Fruit fly (Drosophila melanogaster) whole organism, embryonic: ENCODE data around the gene Ets97D.

Source experiments
- Asciz ChIP-seq: fragments of 200-800 bp; sonication (Bioruptor generic); optimal IDR thresholded peaks from 2 replicates; lab custom pipeline; 2017; ENCODE audit warnings: missing biosample characterization, mild to moderate bottlenecking, missing genetic modification characterization, missing genetic modification reagents
- Atf3 ChIP-seq: fragments of 200-800 bp; sonication (Bioruptor generic); optimal IDR thresholded peaks from 3 replicates; lab custom pipeline; 2016; ENCODE audit warnings: missing biosample characterization, missing genetic modification characterization
- Bgb ChIP-seq: fragments of 200-800 bp; sonication (Bioruptor generic); IDR thresholded peaks from 2 replicates; pipeline ENCODE4 v1.3.6; 2022; ENCODE audit warnings: missing biosample characterization, missing genetic modification characterization; ENCODE audit not compliant: partially characterized antibody
- C15 ChIP-seq: fragments of 200-800 bp; sonication (Bioruptor generic); IDR thresholded peaks from 3 replicates; pipeline ENCODE4 v1.3.6; 2022; ENCODE audit warnings: missing biosample characterization, missing genetic modification characterization
- CG10209 ChIP-seq: fragments of 200-800 bp; sonication (Bioruptor generic); optimal IDR thresholded peaks from 3 replicates; lab custom pipeline; 2017; ENCODE audit warnings: missing biosample characterization, mild to moderate bottlenecking, missing genetic modification characterization, missing genetic modification reagents
- CG11093 ChIP-seq: fragments of 200-800 bp; sonication (Bioruptor generic); IDR thresholded peaks from 3 replicates; pipeline ENCODE4 v1.3.6; 2022; ENCODE audit warnings: missing biosample characterization, missing genetic modification characterization
- CG12155 ChIP-seq: fragments of 200-800 bp; sonication (Bioruptor generic); optimal IDR thresholded peaks from 3 replicates; lab custom pipeline; 2016; ENCODE audit warnings: missing biosample characterization, missing genetic modification characterization
- CG1602 ChIP-seq: fragments of 200-800 bp; sonication (Bioruptor generic); optimal IDR thresholded peaks from 3 replicates; lab custom pipeline; 2016; ENCODE audit warnings: missing biosample characterization, missing genetic modification characterization
- CG1603 ChIP-seq: fragments of 200-800 bp; sonication (Bioruptor generic); optimal IDR thresholded peaks from 2 replicates; lab custom pipeline; 2019; ENCODE audit warnings: missing biosample characterization, mild to moderate bottlenecking, missing genetic modification characterization, moderate library complexity
- CG17912 ChIP-seq: fragments of 200-800 bp; sonication (Bioruptor generic); optimal IDR thresholded peaks from 2 replicates; lab custom pipeline; 2018; ENCODE audit warnings: missing biosample characterization, mild to moderate bottlenecking, missing genetic modification characterization
- CG30020 ChIP-seq: fragments of 200-800 bp; optimal IDR thresholded peaks from 2 replicates; lab custom pipeline; 2019; ENCODE audit warnings: missing biosample characterization, mild to moderate bottlenecking, missing genetic modification characterization, moderate library complexity
- CG30403 ChIP-seq: fragments of 200-800 bp; sonication (Bioruptor generic); optimal IDR thresholded peaks from 3 replicates; lab custom pipeline; 2016; ENCODE audit warnings: missing biosample characterization, missing genetic modification characterization
- CG31224 ChIP-seq: fragments of 200-800 bp; sonication (Bioruptor generic); IDR thresholded peaks from 2 replicates; pipeline ENCODE4 v1.3.6; 2022; ENCODE audit warnings: missing biosample characterization, missing genetic modification characterization
- CG34422 ChIP-seq: fragments of 200-800 bp; sonication (Bioruptor generic); IDR thresholded peaks from 3 replicates; pipeline ENCODE4 v1.3.6; 2022; ENCODE audit warnings: missing biosample characterization, missing genetic modification characterization
- CG4282 ChIP-seq: fragments of 200-800 bp; sonication (Bioruptor generic); optimal IDR thresholded peaks from 2 replicates; lab custom pipeline; 2016; ENCODE audit warnings: missing biosample characterization, missing genetic modification characterization
- CG4404 ChIP-seq: fragments of 200-800 bp; sonication (Bioruptor generic); IDR thresholded peaks from 2 replicates; pipeline ENCODE4 v1.3.6; 2022; ENCODE audit warnings: missing biosample characterization, missing genetic modification characterization
- CG4854 ChIP-seq: fragments of 200-800 bp; sonication (Bioruptor generic); optimal IDR thresholded peaks from 2 replicates; lab custom pipeline; 2016; ENCODE audit warnings: missing biosample characterization, missing genetic modification characterization, inconsistent platforms
- CG6254 ChIP-seq: fragments of 200-800 bp; sonication (Bioruptor generic); optimal IDR thresholded peaks from 3 replicates; lab custom pipeline; 2017; ENCODE audit warnings: mild to moderate bottlenecking, missing biosample characterization, missing genetic modification reagents, missing genetic modification characterization
- CG6654 ChIP-seq: fragments of 200-800 bp; sonication (Bioruptor generic); optimal IDR thresholded peaks from 2 replicates; lab custom pipeline; 2017; ENCODE audit warnings: missing biosample characterization, mild to moderate bottlenecking, missing genetic modification characterization
- CG6689 ChIP-seq: fragments of 200-800 bp; sonication (Bioruptor generic); IDR thresholded peaks from 2 replicates; pipeline ENCODE4 v1.3.6; 2022; ENCODE audit warnings: missing biosample characterization, missing genetic modification characterization
- CG7556 ChIP-seq: fragments of 200-800 bp; sonication (Bioruptor generic); optimal IDR thresholded peaks from 2 replicates; lab custom pipeline; 2017; ENCODE audit warnings: missing biosample characterization, mild to moderate bottlenecking, missing genetic modification characterization
- CHES-1-like ChIP-seq: fragments of 200-800 bp; sonication (Bioruptor generic); optimal IDR thresholded peaks from 2 replicates; lab custom pipeline; 2016; ENCODE audit warnings: missing biosample characterization, missing genetic modification characterization
- Chrac-16 ChIP-seq: fragments of 200-800 bp; sonication (Bioruptor generic); optimal IDR thresholded peaks from 3 replicates; lab custom pipeline; 2016; ENCODE audit warnings: missing biosample characterization, missing genetic modification characterization
- Dip2 ChIP-seq: fragments of 200-800 bp; sonication (Bioruptor generic); IDR thresholded peaks from 2 replicates; pipeline ENCODE4 v1.3.6; 2022; ENCODE audit warnings: missing biosample characterization, missing genetic modification characterization
- Fer2 ChIP-seq: fragments of 200-800 bp; sonication (Bioruptor generic); optimal IDR thresholded peaks from 2 replicates; lab custom pipeline; 2018; ENCODE audit warnings: missing biosample characterization, mild to moderate bottlenecking, missing genetic modification characterization, moderate library complexity
- HmgD ChIP-seq: fragments of 200-800 bp; sonication (Bioruptor generic); optimal IDR thresholded peaks from 3 replicates; lab custom pipeline; 2016; ENCODE audit warnings: missing biosample characterization, missing genetic modification characterization
- Mad ChIP-seq: fragments of 200-800 bp; sonication (Bioruptor generic); optimal IDR thresholded peaks from 2 replicates; lab custom pipeline; 2016; ENCODE audit warnings: missing biosample characterization, missing genetic modification characterization
- Meics ChIP-seq: fragments of 200-800 bp; sonication (Bioruptor generic); optimal IDR thresholded peaks from 2 replicates; lab custom pipeline; 2017; ENCODE audit warnings: missing biosample characterization, mild to moderate bottlenecking, missing genetic modification characterization
- NFAT ChIP-seq: fragments of 200-800 bp; sonication (Bioruptor generic); IDR thresholded peaks from 2 replicates; pipeline ENCODE4 v1.3.6; 2022; ENCODE audit warnings: missing biosample characterization, missing genetic modification characterization
- PHDP ChIP-seq: fragments of 200-800 bp; sonication (Bioruptor generic); optimal IDR thresholded peaks from 3 replicates; lab custom pipeline; 2018; ENCODE audit warnings: missing biosample characterization, mild to moderate bottlenecking, missing genetic modification characterization, moderate library complexity
- ab ChIP-seq: fragments of 200-800 bp; sonication (Bioruptor generic); optimal IDR thresholded peaks from 2 replicates; lab custom pipeline; 2016; ENCODE audit warnings: missing biosample characterization, missing genetic modification characterization
- ap ChIP-seq: fragments of 200-800 bp; sonication (Bioruptor generic); IDR thresholded peaks from 2 replicates; pipeline ENCODE4 v1.3.6; 2022; ENCODE audit warnings: missing biosample characterization, missing genetic modification characterization
- bbx ChIP-seq: fragments of 200-800 bp; sonication (Bioruptor generic); IDR thresholded peaks from 2 replicates; pipeline ENCODE4 v1.3.6; 2022; ENCODE audit warnings: missing biosample characterization, missing genetic modification characterization; ENCODE audit not compliant: partially characterized antibody
- br ChIP-seq: fragments of >200 bp; optimal IDR thresholded peaks from 2 replicates; lab custom pipeline; 2017
- cas ChIP-seq: fragments of 200-800 bp; sonication (Bioruptor generic); IDR thresholded peaks from 2 replicates; pipeline ENCODE4 v1.3.6; 2022; ENCODE audit warnings: missing biosample characterization, missing genetic modification characterization
- caup ChIP-seq: fragments of 200-800 bp; sonication (Bioruptor generic); optimal IDR thresholded peaks from 3 replicates; lab custom pipeline; 2017; ENCODE audit warnings: missing biosample characterization, mild to moderate bottlenecking, missing genetic modification characterization, moderate library complexity; ENCODE audit not compliant: severe bottlenecking
- esg ChIP-seq: fragments of 200-800 bp; sonication (Bioruptor generic); conservative IDR thresholded peaks from 2 replicates; pipeline ENCODE4 v1.3.6; 2022; ENCODE audit warnings: missing biosample characterization, missing genetic modification characterization
- eyg ChIP-seq: fragments of 200-800 bp; sonication (Bioruptor generic); optimal IDR thresholded peaks from 3 replicates; lab custom pipeline; 2016; ENCODE audit warnings: missing biosample characterization, missing genetic modification characterization
- gfzf ChIP-seq: fragments of 200-800 bp; sonication (Bioruptor generic); optimal IDR thresholded peaks from 2 replicates; lab custom pipeline; 2016; ENCODE audit warnings: missing biosample characterization, mild to moderate bottlenecking, missing genetic modification characterization, moderate library complexity
- gro ChIP-seq: fragments of 200-800 bp; sonication (Bioruptor generic); optimal IDR thresholded peaks from 2 replicates; lab custom pipeline; 2016; ENCODE audit warnings: missing biosample characterization, missing genetic modification characterization
- gt ChIP-seq: fragments of 200-800 bp; sonication (Bioruptor generic); IDR thresholded peaks from 2 replicates; pipeline ENCODE4 v1.3.6; 2022; ENCODE audit warnings: missing biosample characterization, missing genetic modification characterization
- insv ChIP-seq, 2 experiments: fragments of 200-800 bp; sonication (Bioruptor generic); optimal IDR thresholded peaks; 3 replicates each; lab custom pipeline; 2016 to 2018; ENCODE audit warnings: missing biosample characterization in 2 of 2, missing genetic modification characterization in 2 of 2
- jing ChIP-seq: fragments of 200-800 bp; sonication (Bioruptor generic); optimal IDR thresholded peaks from 2 replicates; lab custom pipeline; 2018; ENCODE audit warnings: missing biosample characterization, mild to moderate bottlenecking, missing genetic modification characterization
- lola ChIP-seq, 3 experiments: fragments of >200 bp in 2 of 3; fragments of 200-800 bp in 1 of 3; sonication (Bioruptor generic) in 1 of 3; optimal IDR thresholded peaks; 2 replicates each; lab custom pipeline; 2017 to 2019; ENCODE audit warnings: missing biosample characterization in 3 of 3, missing genetic modification characterization in 3 of 3, mild to moderate bottlenecking in 1 of 3, moderate library complexity in 1 of 3
- peb ChIP-seq: fragments of 200-800 bp; sonication (Bioruptor generic); IDR thresholded peaks from 2 replicates; pipeline ENCODE4 v1.3.6; 2022; ENCODE audit warnings: missing biosample characterization, missing genetic modification characterization
- ro ChIP-seq: fragments of 200-800 bp; sonication (Bioruptor generic); IDR thresholded peaks from 2 replicates; pipeline ENCODE4 v1.3.6; 2022; ENCODE audit warnings: missing biosample characterization, missing genetic modification characterization
- row ChIP-seq: fragments of 200-800 bp; sonication (Bioruptor generic); IDR thresholded peaks from 3 replicates; pipeline ENCODE4 v1.3.6; 2022; ENCODE audit warnings: missing biosample characterization, missing genetic modification characterization
- schlank ChIP-seq: fragments of 200-800 bp; sonication (Bioruptor generic); optimal IDR thresholded peaks from 2 replicates; lab custom pipeline; 2018; ENCODE audit warnings: missing biosample characterization, mild to moderate bottlenecking, missing genetic modification characterization
- sim ChIP-seq: fragments of 200-800 bp; sonication (Bioruptor generic); IDR thresholded peaks from 2 replicates; pipeline ENCODE4 v1.3.6; 2022; ENCODE audit warnings: missing biosample characterization, missing genetic modification characterization
- trh ChIP-seq: fragments of 200-800 bp; sonication (Bioruptor generic); optimal IDR thresholded peaks from 2 replicates; lab custom pipeline; 2016; ENCODE audit warnings: missing biosample characterization, missing genetic modification characterization
- unc-4 ChIP-seq: fragments of 200-800 bp; sonication (Bioruptor generic); IDR thresholded peaks from 2 replicates; pipeline ENCODE4 v1.3.6; 2022; ENCODE audit warnings: missing biosample characterization, missing genetic modification characterization; ENCODE audit not compliant: partially characterized antibody

Ets97D gene

DNA sequence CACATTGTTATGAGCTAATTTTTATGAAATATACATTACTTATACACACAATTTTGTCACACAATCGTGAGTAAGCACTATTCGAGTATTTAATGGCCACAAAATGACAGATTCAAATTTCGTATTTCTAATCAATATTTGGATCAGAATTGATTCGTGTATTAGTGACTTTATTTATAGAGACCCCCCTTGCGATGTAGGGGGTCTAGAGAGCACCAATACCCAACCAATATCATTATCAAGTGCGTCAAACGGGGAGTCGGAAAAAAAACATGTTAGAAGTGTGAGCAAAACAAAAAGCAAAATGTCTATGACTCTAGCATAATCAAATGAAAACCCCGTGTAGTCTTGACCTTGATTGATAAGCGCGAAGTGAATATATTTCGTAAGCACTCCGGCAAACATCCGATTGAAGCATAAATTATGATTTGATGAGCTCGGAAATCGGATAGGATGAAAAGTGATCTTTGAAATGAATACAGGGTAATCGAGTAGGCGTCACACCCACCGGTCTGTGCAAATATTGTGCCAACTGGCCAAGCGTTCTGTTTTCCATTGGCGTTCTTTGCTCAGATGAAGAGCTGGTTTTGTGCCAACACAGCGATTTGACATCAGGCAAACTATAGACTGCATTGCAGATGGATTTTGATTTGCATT lies 39.6 kb upstream of the Ets97D start (continued):
- TF ChIP-seq CG17912 (GFP tag; lab: Kevin White, UChicago) (no peak), peb (GFP tag; lab: Robert Waterston, UW) (no peak), CG11093 (GFP tag; lab: Robert Waterston, UW) (no peak), CG12155 (GFP tag; lab: Kevin White, UChicago) (no peak), CG4282 (GFP tag; lab: Kevin White, UChicago) (no peak), CG1602 (GFP tag; lab: Kevin White, UChicago) (no peak), HmgD (GFP tag; lab: Kevin White, UChicago) (no peak), row (GFP tag; lab: Robert Waterston, UW) (peak; percentile 53; the same call in 2 of the 3 replicates), Meics (peak; percentile 63), Asciz (GFP tag; lab: Kevin White, UChicago) (peak; percentile 1), CG30403 (GFP tag; lab: Kevin White, UChicago) (peak; percentile 45), ab (no peak), esg (GFP tag; lab: Robert Waterston, UW) (no peak), PHDP (peak; percentile 3), NFAT (no peak), CG6689 (no peak), caup (GFP tag; lab: Kevin White, UChicago) (peak; percentile 62), insv (GFP tag; optimal IDR thresholded peaks at IDR 0.05; lab: Kevin White, UChicago) (no peak), bbx (GFP tag; lab: Robert Waterston, UW) (no peak), C15 (GFP tag; lab: Robert Waterston, UW) (no peak), CG31224 (GFP tag; lab: Robert Waterston, UW) (no peak), CG30020 (no peak), cas (no peak), CG4404 (GFP tag; lab: Robert Waterston, UW) (no peak), CHES-1-like (GFP tag; lab: Kevin White, UChicago) (peak; percentile 52), gfzf (GFP tag; lab: Kevin White, UChicago) (no peak), CG4854 (GFP tag; lab: Kevin White, UChicago) (peak; percentile 7), Dip2 (no peak), gro (peak; percentile 69), CG1603 (tag; lab: Kevin White, UChicago) (no peak), Atf3 (no peak), CG6654 (GFP tag; lab: Kevin White, UChicago) (no peak), Chrac-16 (GFP tag; lab: Kevin White, UChicago) (peak; percentile 6), CG7556 (GFP tag; lab: Kevin White, UChicago) (peak; percentile 25), Mad (GFP tag; lab: Kevin White, UChicago) (no peak), unc-4 (GFP tag; lab: Robert Waterston, UW) (no peak), jing (no peak), Bgb (GFP tag; lab: Robert Waterston, UW) (no peak), trh (GFP tag; lab: Kevin White, UChicago) (no peak), schlank (tag; lab: Kevin White, UChicago) (no peak), br (no peak), eyg (GFP tag; lab: Kevin White, UChicago) (no peak), sim (GFP tag; lab: Robert Waterston, UW) (no peak), gt (GFP tag; lab: Robert Waterston, UW) (no peak), CG34422 (GFP tag; lab: Robert Waterston, UW) (no peak), ro (no peak), CG6254 (GFP tag; lab: Kevin White, UChicago) (no peak), ap (no peak), Fer2 (tag; lab: Kevin White, UChicago) (no peak), CG10209 (GFP tag; lab: Kevin White, UChicago) (no peak), lola (GFP tag; optimal IDR thresholded peaks at IDR 0.05; lab: Kevin White, UChicago) (no peak)
